Worm (Caenorhabditis elegans) whole organism, L3 larva: ENCODE results near the gene tag-120.

Experiments
- ZK546.5 ChIP-seq: sonication (generic microtip); optimal IDR thresholded peaks from 2 replicates; lab custom pipeline; 2017; ENCODE audit warnings: missing biosample characterization, missing genetic modification characterization
- ama-1 ChIP-seq: fragments of 150-350 bp; optimal IDR thresholded peaks from 2 replicates; lab custom pipeline; 2018
- ceh-16 ChIP-seq: sonication (generic microtip); optimal IDR thresholded peaks from 2 replicates; lab custom pipeline; 2017; ENCODE audit warnings: missing biosample characterization, missing genetic modification characterization
- jun-1 ChIP-seq: fragments of 150-350 bp; optimal IDR thresholded peaks from 2 replicates; lab custom pipeline; 2014; ENCODE audit warnings: missing biosample characterization, missing genetic modification reagents, missing genetic modification characterization
- lin-15B ChIP-seq: fragments of 150-350 bp; optimal IDR thresholded peaks from 2 replicates; lab custom pipeline; 2014; ENCODE audit warnings: missing biosample characterization, missing genetic modification characterization
- lin-39 ChIP-seq: fragments of 150-350 bp; optimal IDR thresholded peaks from 2 replicates; lab custom pipeline; 2018; ENCODE audit warnings: missing biosample characterization, missing genetic modification reagents, missing genetic modification characterization
- nhr-11 ChIP-seq: fragments of 150-350 bp; optimal IDR thresholded peaks from 2 replicates; lab custom pipeline; 2014; ENCODE audit warnings: missing biosample characterization, missing genetic modification characterization
- nhr-76 ChIP-seq: fragments of 150-350 bp; sonication (generic microtip); optimal IDR thresholded peaks from 5 replicates; lab custom pipeline; 2014; ENCODE audit warnings: missing biosample characterization, missing genetic modification characterization
- pha-4 ChIP-seq: fragments of 150-350 bp; optimal IDR thresholded peaks from 2 replicates; lab custom pipeline; 2014; ENCODE audit warnings: missing biosample characterization, missing genetic modification reagents, missing genetic modification characterization
- snpc-4 ChIP-seq: fragments of 150-350 bp; optimal IDR thresholded peaks from 2 replicates; lab custom pipeline; 2014; ENCODE audit warnings: missing biosample characterization, missing genetic modification characterization
- ztf-11 ChIP-seq: fragments of 150-350 bp; optimal IDR thresholded peaks from 2 replicates; lab custom pipeline; 2014; ENCODE audit warnings: missing biosample characterization, missing genetic modification characterization

DNA sequence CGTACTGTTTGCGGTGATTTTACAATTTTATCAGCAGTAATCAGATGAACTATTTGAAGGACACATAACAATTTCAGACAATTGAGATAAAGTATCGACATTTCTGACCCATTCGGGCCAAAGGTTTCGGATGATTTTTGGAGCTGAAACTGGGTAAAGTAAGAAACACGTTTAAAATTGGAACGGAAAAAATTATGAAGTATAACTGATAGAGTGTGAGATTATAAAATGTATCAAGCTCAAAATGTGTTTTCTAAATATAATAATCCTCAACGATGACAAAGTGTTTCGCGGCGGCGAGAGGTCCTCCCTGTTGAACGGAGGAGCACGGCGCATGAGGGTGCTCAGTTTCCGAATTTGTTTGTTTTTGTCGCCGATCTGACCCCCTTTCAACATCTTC, 24.1 kb downstream of the tag-120 start, which contains the start of gene ZK287.4:
- TF ChIP-seq ama-1 (lab: Kevin White, UChicago) (no peak), jun-1 (tag; lab: Kevin White, UChicago) (no peak), nhr-76 (no peak), pha-4 (tag; lab: Kevin White, UChicago) (no peak), lin-39 (tag; lab: Kevin White, UChicago) (no peak), ztf-11 (no peak), ZK546.5 (tag; lab: Kevin White, UChicago) (no peak), nhr-11 (tag; lab: Kevin White, UChicago) (no peak), lin-15B (tag; lab: Kevin White, UChicago) (no peak), ceh-16 (tag; lab: Kevin White, UChicago) (no peak), snpc-4 (tag; lab: Kevin White, UChicago) (no peak)
